Worm (Caenorhabditis elegans) whole organism, L4/young adult: ENCODE results near the gene srw-107.

Source experiments
- W03F9.2 ChIP-seq: fragments of 150-350 bp; optimal IDR thresholded peaks from 2 replicates; lab custom pipeline; 2014; ENCODE audit warnings: missing biosample characterization, missing genetic modification characterization
- dao-5 ChIP-seq: sonication (generic microtip); optimal IDR thresholded peaks from 2 replicates; lab custom pipeline; 2016; ENCODE audit warnings: missing genotype, missing genetic modification characterization, moderate library complexity, missing compliant biosample characterization
- him-1 ChIP-seq: sonication (generic microtip); optimal IDR thresholded peaks from 2 replicates; lab custom pipeline; 2016; ENCODE audit warnings: missing genotype, missing genetic modification reagents, missing genetic modification characterization, missing compliant biosample characterization

ce11 chrV:552406-552805 lies 31.0 kb upstream of the srw-107 start:
- TF ChIP-seq dao-5 (tag; lab: Kevin White, UChicago) (no peak), W03F9.2 (tag; lab: Kevin White, UChicago) (no peak), him-1 (tag; lab: Kevin White, UChicago) (no peak)
